Worm (Caenorhabditis elegans) whole organism, L4/young adult: ENCODE results near the gene fbxa-206.
"Not testable (repeated sequence)": the region's sequence is repeated elsewhere in the genome, so short reads cannot be mapped to it uniquely, and the experiment has no call there.

ENCODE experiments used
- W03F9.2 ChIP-seq: fragments of 150-350 bp; optimal IDR thresholded peaks from 2 replicates; lab custom pipeline; 2014; ENCODE audit warnings: missing biosample characterization, missing genetic modification characterization
- dao-5 ChIP-seq: sonication (generic microtip); optimal IDR thresholded peaks from 2 replicates; lab custom pipeline; 2016; ENCODE audit warnings: missing genotype, missing genetic modification characterization, moderate library complexity, missing compliant biosample characterization

ce11 chrV:16938731-16939130 is 20.5 kb upstream of the fbxa-206 start, which contains the start of gene fbxa-148:
- TF ChIP-seq W03F9.2, dao-5 (tag; lab: Kevin White, UChicago): not testable (repeated sequence)
